Worm (Caenorhabditis elegans): ENCODE measurements around the gene K06A4.7.

K06A4.7 gene

DNA sequence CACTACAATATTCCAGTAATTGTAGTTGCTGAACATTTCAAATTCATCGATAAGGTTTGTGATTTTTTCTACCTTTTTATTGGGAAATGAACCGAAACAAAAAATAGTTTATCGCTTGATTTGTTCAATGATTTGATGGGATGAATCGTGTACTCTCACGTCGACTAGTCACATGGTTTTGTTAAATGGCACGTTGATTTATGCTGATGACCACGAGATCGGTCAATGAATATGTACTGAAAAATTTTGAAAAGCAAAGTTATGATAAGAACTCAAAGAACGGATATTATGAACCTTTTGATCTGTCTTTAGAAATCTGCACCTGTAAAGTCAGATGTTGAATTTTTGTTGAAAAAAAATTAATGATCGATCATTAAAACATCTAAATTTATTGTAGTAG, 25.0 kb upstream of the K06A4.7 start:
- TF ChIP-seq tbp1 (GFP tag; optimal IDR thresholded peaks at IDR 0.05) = no peak
- TF ChIP-seq C06A6.2 (GFP tag; conservative IDR thresholded peaks at IDR 0.05) = peak; percentile 43; the same call in 1 of the 2 replicates
- no peak for TF ChIP-seq F10E7.11 (tag; optimal IDR thresholded peaks at IDR 0.05)
- TF ChIP-seq lin-26 (GFP tag; IDR thresholded peaks at IDR 0.05) = peak; percentile 65; the same call in 1 of the 2 replicates
- no peak for TF ChIP-seq hmg-1.2 (GFP tag; IDR thresholded peaks at IDR 0.05)
- no peak for TF ChIP-seq atf-7 (tag; optimal IDR thresholded peaks at IDR 0.05)
- TF ChIP-seq cebp-1 (GFP tag; IDR thresholded peaks at IDR 0.05) = no peak
- no peak for TF ChIP-seq cebp-1 (tag; optimal IDR thresholded peaks at IDR 0.05)
- TF ChIP-seq K12H6.12 (tag; optimal IDR thresholded peaks at IDR 0.05) = no peak
- TF ChIP-seq ekl-4 (GFP tag; IDR thresholded peaks at IDR 0.05) = no peak
- TF ChIP-seq somi-1 (GFP tag; optimal IDR thresholded peaks at IDR 0.05) = peak; percentile 78
- TF ChIP-seq Y79H2A.3 (GFP tag; conservative IDR thresholded peaks at IDR 0.05) = no peak
- TF ChIP-seq F52B5.7 (tag; optimal IDR thresholded peaks at IDR 0.05) = no peak
- peak; percentile 1 for TF ChIP-seq die-1 (tag; optimal IDR thresholded peaks at IDR 0.05)
- no peak for TF ChIP-seq bed-1 (GFP tag; IDR thresholded peaks at IDR 0.05)
- TF ChIP-seq zfh-2 (GFP tag; conservative IDR thresholded peaks at IDR 0.05) = no peak
- TF ChIP-seq unc-62 (GFP tag; optimal IDR thresholded peaks at IDR 0.05) = no peak
- no peak for TF ChIP-seq T07F8.4 (tag; optimal IDR thresholded peaks at IDR 0.05)
- TF ChIP-seq ceh-79 (tag; optimal IDR thresholded peaks at IDR 0.05) = no peak
- TF ChIP-seq lin-40 (tag; optimal IDR thresholded peaks at IDR 0.05) = peak; percentile 45
- TF ChIP-seq B0019.2 (GFP tag; conservative IDR thresholded peaks at IDR 0.05) = no peak
- peak; percentile 89 for TF ChIP-seq ztf-26 (tag; optimal IDR thresholded peaks at IDR 0.05)
- no peak for TF ChIP-seq ceh-100 (GFP tag; IDR thresholded peaks at IDR 0.05)
- TF ChIP-seq F22D6.2 (tag; optimal IDR thresholded peaks at IDR 0.05) = peak; percentile 82
- TF ChIP-seq sea-2 (GFP tag; IDR thresholded peaks at IDR 0.05) = no peak
- TF ChIP-seq dox-1 (GFP tag; IDR thresholded peaks at IDR 0.05) = no peak
- peak; percentile 15 for TF ChIP-seq nhr-80 (tag; optimal IDR thresholded peaks at IDR 0.05)
- TF ChIP-seq Y56A3A.18 (GFP tag; IDR thresholded peaks at IDR 0.05) = 0 out of 2 replicates have a peak, but pooled peaks have one; percentile 33
- TF ChIP-seq F37B4.10 (GFP tag; IDR thresholded peaks at IDR 0.05) = no peak

DNA sequence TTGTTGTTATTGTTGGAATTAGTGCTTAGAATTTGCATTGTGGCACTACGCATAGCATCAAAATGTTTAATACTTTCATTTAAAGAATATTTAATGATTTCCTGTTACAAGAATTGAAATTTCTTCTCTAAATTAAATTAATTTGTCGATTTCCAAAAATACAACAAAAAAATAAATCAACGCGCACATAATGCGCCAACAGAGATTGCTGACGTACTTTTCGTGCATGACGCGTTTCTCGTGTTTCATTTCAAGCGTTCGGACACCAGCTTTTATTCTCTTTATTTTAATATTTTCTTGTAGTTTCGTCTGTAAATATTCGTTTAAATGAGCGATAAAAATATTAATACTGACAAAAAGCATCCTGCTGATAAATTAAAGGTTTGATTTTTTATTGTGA, 22.3 kb upstream of the K06A4.7 start, which contains the start of gene eif-2Bdelta:
Gene eif-2Bdelta, plus strand, starts transcription at position 235 of the 400 bp plus-strand sequence.
- TF ChIP-seq mcd-1 (GFP tag; IDR thresholded peaks at IDR 0.05) (peak; percentile 60), F37B4.10 (GFP tag; IDR thresholded peaks at IDR 0.05) (no peak), Y67H2A.10 (GFP tag; conservative IDR thresholded peaks at IDR 0.05) (no peak), K11D2.4 (GFP tag; IDR thresholded peaks at IDR 0.05) (no peak), nhr-27 (tag; optimal IDR thresholded peaks at IDR 0.05) (no peak), K12H6.12 (tag; optimal IDR thresholded peaks at IDR 0.05) (no peak), hmg-20 (GFP tag; IDR thresholded peaks at IDR 0.05) (no peak), dpl-1 (GFP tag; optimal IDR thresholded peaks at IDR 0.05) (no peak), snpc-3.4 (tag; optimal IDR thresholded peaks at IDR 0.05) (no peak), hrde-1 (tag; optimal IDR thresholded peaks at IDR 0.05; ENCODE audit: borderline replicate concordance) (no peak), egrh-3 (GFP tag; IDR thresholded peaks at IDR 0.05) (no peak), ztf-26 (tag; optimal IDR thresholded peaks at IDR 0.05) (no peak), F57C9.4 (tag; optimal IDR thresholded peaks at IDR 0.05) (no peak), chd-7 (tag; optimal IDR thresholded peaks at IDR 0.05) (no peak), lin-35 (GFP tag; optimal IDR thresholded peaks at IDR 0.05) (peak in 1 of 3 experiments; percentile 70), F33H1.4 (GFP tag; IDR thresholded peaks at IDR 0.05) (no peak), ZK185.1 (tag; optimal IDR thresholded peaks at IDR 0.05; ENCODE audit: poor library complexity, severe bottlenecking) (peak; percentile 39), rcor-1 (GFP tag; IDR thresholded peaks at IDR 0.05) (no peak), ceh-40 (GFP tag; IDR thresholded peaks at IDR 0.05) (no peak), attf-3 (GFP tag; conservative IDR thresholded peaks at IDR 0.05) (no peak), tbx-9 (tag; optimal IDR thresholded peaks at IDR 0.05; ENCODE audit: borderline replicate concordance) (no peak), nfya-2 (GFP tag; IDR thresholded peaks at IDR 0.05) (no peak), him-1 (tag; optimal IDR thresholded peaks at IDR 0.05) (no peak), dox-1 (GFP tag; IDR thresholded peaks at IDR 0.05) (peak; percentile 49; the same call in 1 of the 2 replicates), T26A5.8 (tag; optimal IDR thresholded peaks at IDR 0.05) (no peak), Y56A3A.18 (GFP tag; IDR thresholded peaks at IDR 0.05) (no peak)

Measured in whole organism, young adult.